Fruit fly (Drosophila melanogaster): ENCODE data around the gene tara.

The tara gene

DNA sequence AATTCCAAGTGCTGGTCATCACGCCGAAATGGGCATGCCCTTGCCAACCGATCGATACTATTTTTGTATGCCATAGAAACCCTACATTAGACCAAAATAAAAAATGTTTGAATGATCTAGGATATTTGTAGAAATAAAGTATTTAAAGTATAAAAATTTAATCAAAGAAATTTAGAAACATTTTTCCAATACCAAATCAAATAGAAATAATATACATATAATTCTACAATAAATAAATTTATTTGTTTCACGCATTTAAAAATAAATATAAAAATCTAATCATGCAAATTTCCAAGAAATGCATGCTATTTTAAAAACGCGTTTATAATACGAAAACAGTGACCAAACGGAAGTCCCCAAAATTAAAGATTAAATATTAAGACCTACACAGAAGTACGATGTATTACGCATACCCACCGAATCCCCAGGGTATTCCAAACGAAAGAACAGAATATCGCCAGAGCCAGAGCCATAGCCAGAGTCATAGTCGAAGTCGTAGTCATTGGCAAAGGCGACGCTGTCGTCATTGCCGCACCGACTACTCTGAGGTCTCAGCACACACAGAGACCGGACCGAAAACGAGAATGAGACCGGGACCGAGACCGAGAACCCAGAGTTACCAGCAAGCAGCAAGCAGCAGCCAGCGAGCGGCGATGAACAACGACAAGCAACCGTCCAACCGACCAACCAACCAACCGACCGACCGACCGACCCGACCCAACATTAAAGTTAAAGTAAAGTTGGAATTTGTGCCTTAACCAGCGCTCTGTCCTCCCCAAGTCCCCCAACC is 16.3 kb upstream of the tara start (continued):
- TF ChIP-seq psq (GFP tag; optimal IDR thresholded peaks at IDR 0.05) (no peak), inv (GFP tag; IDR thresholded peaks at IDR 0.05; ENCODE audit: partially characterized antibody) (no peak), CG7839 (tag; optimal IDR thresholded peaks at IDR 0.05) (peak; percentile 56), CoRest (tag; optimal IDR thresholded peaks at IDR 0.05) (peak; percentile 62), CG6254 (GFP tag; optimal IDR thresholded peaks at IDR 0.05) (peak; percentile 8), dimm (GFP tag; IDR thresholded peaks at IDR 0.05) (0 out of 2 replicates have a peak, but pooled peaks have one; percentile 4), CG12659 (GFP tag; optimal IDR thresholded peaks at IDR 0.05) (peak; percentile 24), CG17385 (GFP tag; optimal IDR thresholded peaks at IDR 0.05) (peak; percentile 26), slp2 (GFP tag; optimal IDR thresholded peaks at IDR 0.05) (no peak), seq (GFP tag; IDR thresholded peaks at IDR 0.05) (peak; percentile 24; the same call in 1 of the 2 replicates), CG2120 (GFP tag; optimal IDR thresholded peaks at IDR 0.05) (peak; percentile 32), CG13296 (GFP tag; optimal IDR thresholded peaks at IDR 0.05) (no peak), Fer1 (GFP tag; optimal IDR thresholded peaks at IDR 0.05) (no peak), MTF-1 (GFP tag; optimal IDR thresholded peaks at IDR 0.05; ENCODE audit: borderline replicate concordance) (no peak), gt (GFP tag; IDR thresholded peaks at IDR 0.05) (no peak), Nf-YB (GFP tag; optimal IDR thresholded peaks at IDR 0.05) (peak; percentile 17), E2f1 (GFP tag; IDR thresholded peaks at IDR 0.05) (no peak), vvl (GFP tag; IDR thresholded peaks at IDR 0.05) (no peak; the same call in 1 of the 2 replicates), zfh1 (GFP tag; IDR thresholded peaks at IDR 0.05) (0 out of 3 replicates have a peak, but pooled peaks have one; percentile 4), pnt (GFP tag; optimal IDR thresholded peaks at IDR 0.05) (no peak), pho (GFP tag; optimal IDR thresholded peaks at IDR 0.05) (no peak), CG4404 (GFP tag; IDR thresholded peaks at IDR 0.05) (no peak), C15 (GFP tag; IDR thresholded peaks at IDR 0.05) (no peak), Meics (GFP tag; optimal IDR thresholded peaks at IDR 0.05) (peak; percentile 66), peb (GFP tag; IDR thresholded peaks at IDR 0.05) (no peak), Vsx1 (GFP tag; optimal IDR thresholded peaks at IDR 0.05) (no peak), GATAe (GFP tag; conservative IDR thresholded peaks at IDR 0.05) (no peak), CG6813 (GFP tag; optimal IDR thresholded peaks at IDR 0.05) (no peak), tgo (GFP tag; IDR thresholded peaks at IDR 0.05) (no peak), trh (GFP tag; optimal IDR thresholded peaks at IDR 0.05) (no peak), CG1529 (GFP tag; optimal IDR thresholded peaks at IDR 0.05) (no peak), knrl (GFP tag; IDR thresholded peaks at IDR 0.05; ENCODE audit: partially characterized antibody) (no peak), CG2129 (GFP tag; IDR thresholded peaks at IDR 0.05; ENCODE audit: partially characterized antibody) (no peak), CG4730 (GFP tag; IDR thresholded peaks at IDR 0.05) (no peak), CG15479 (GFP tag; optimal IDR thresholded peaks at IDR 0.05) (no peak), CG8944 (GFP tag; optimal IDR thresholded peaks at IDR 0.05) (no peak), Optix (GFP tag; IDR thresholded peaks at IDR 0.05) (no peak), Oaz (GFP tag; IDR thresholded peaks at IDR 0.05) (no peak), pfk (GFP tag; optimal IDR thresholded peaks at IDR 0.05) (no peak), eve (GFP tag; optimal IDR thresholded peaks at IDR 0.05) (no peak), CG8388 (GFP tag; optimal IDR thresholded peaks at IDR 0.05) (peak; percentile 59), CG31224 (GFP tag; IDR thresholded peaks at IDR 0.05) (peak; percentile 65), ci (GFP tag; IDR thresholded peaks at IDR 0.05) (peak; percentile 73), ERR (GFP tag; optimal IDR thresholded peaks at IDR 0.05) (no peak), Sox102F (GFP tag; optimal IDR thresholded peaks at IDR 0.05) (peak; percentile 56), CG10431 (GFP tag; optimal IDR thresholded peaks at IDR 0.05) (no peak), gce (GFP tag; IDR thresholded peaks at IDR 0.05) (no peak), CG16815 (GFP tag; optimal IDR thresholded peaks at IDR 0.05) (peak; percentile 66), nau (GFP tag; optimal IDR thresholded peaks at IDR 0.05) (no peak)
